Worm (Caenorhabditis elegans): ENCODE results near the gene lgc-14.

DNA sequence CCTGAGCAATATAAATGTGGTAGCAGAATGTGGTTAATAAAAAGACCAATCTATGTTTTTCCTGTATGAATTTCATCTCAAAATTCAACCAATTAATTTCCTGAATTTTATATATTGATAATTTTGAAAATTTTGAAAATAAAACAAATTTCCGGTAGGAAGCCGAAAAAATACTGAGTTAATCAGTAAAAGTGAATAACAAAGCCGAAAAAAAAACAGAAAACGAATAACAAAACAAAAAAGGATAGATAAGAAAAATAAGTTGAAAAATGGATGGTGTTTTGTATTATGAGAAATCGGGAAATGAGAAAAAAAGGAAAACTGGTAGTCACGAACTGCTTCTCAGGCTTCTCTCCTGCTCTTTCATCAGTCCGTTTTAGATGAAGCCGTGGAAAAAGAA is 37.5 kb upstream of the lgc-14 start, which contains the start of gene tmem-145:
- no peak for TF ChIP-seq pag-3 (tag; optimal IDR thresholded peaks at IDR 0.05; ENCODE audit: borderline replicate concordance)
- TF ChIP-seq ama-1 (optimal IDR thresholded peaks at IDR 0.05), result no peak
- no peak for TF ChIP-seq hlh-6 (tag; optimal IDR thresholded peaks at IDR 0.05)
- no peak for TF ChIP-seq unc-86 (tag; optimal IDR thresholded peaks at IDR 0.05)
- no peak for TF ChIP-seq rnt-1 (tag; optimal IDR thresholded peaks at IDR 0.05)
- TF ChIP-seq fkh-10 (GFP tag; optimal IDR thresholded peaks at IDR 0.05), result no peak
- no peak for TF ChIP-seq T23F11.4 (GFP tag; optimal IDR thresholded peaks at IDR 0.05)
